Worm (Caenorhabditis elegans): ENCODE data around the gene enu-3.6.

ce11 chrIII:10721056-10721455 is 29.2 kb upstream of the enu-3.6 start:
- TF ChIP-seq ceh-9 (tag; optimal IDR thresholded peaks at IDR 0.05) (no peak), ceh-18 (tag; optimal IDR thresholded peaks at IDR 0.05) (no peak), madf-2 (tag; optimal IDR thresholded peaks at IDR 0.05) (no peak), hlh-13 (GFP tag; optimal IDR thresholded peaks at IDR 0.05) (no peak), tbx-2 (tag; optimal IDR thresholded peaks at IDR 0.05) (no peak), ama-1 (optimal IDR thresholded peaks at IDR 0.05) (no peak), fkh-6 (tag; optimal IDR thresholded peaks at IDR 0.05) (no peak), ceh-31 (tag; optimal IDR thresholded peaks at IDR 0.05) (no peak), T23F11.4 (GFP tag; optimal IDR thresholded peaks at IDR 0.05) (no peak), unc-86 (tag; optimal IDR thresholded peaks at IDR 0.05) (no peak), dve-1 (tag; optimal IDR thresholded peaks at IDR 0.05) (no peak), pqm-1 (tag; optimal IDR thresholded peaks at IDR 0.05) (no peak), C38D4.7 (GFP tag; optimal IDR thresholded peaks at IDR 0.05) (no peak)

Data from whole organism, late embryonic.